Fruit fly (Drosophila melanogaster): ENCODE data around the gene swa.

Gene swa

dm6 chrX:6346926-6347367 lies 18.6 kb downstream of the swa start, which contains the start of gene CG3847 (continued):
- TF ChIP-seq dsx (GFP tag; optimal IDR thresholded peaks at IDR 0.05; ENCODE audit: poor library complexity, severe bottlenecking): no peak
- no peak for TF ChIP-seq CG3032 (tag; optimal IDR thresholded peaks at IDR 0.05)
- no peak for TF ChIP-seq dac (GFP tag; optimal IDR thresholded peaks at IDR 0.05)
- TF ChIP-seq Eip75B (GFP tag; optimal IDR thresholded peaks at IDR 0.05): no peak
- no peak for TF ChIP-seq Eip93F (GFP tag; optimal IDR thresholded peaks at IDR 0.05)
- peak; percentile 2 to 37 for TF ChIP-seq ss (GFP tag; optimal IDR thresholded peaks at IDR 0.05)
- no peak for TF ChIP-seq eg (GFP tag; IDR thresholded peaks at IDR 0.05)
- peak; percentile 72 for TF ChIP-seq Eip78C (GFP tag)
- TF ChIP-seq Hr4 (GFP tag; optimal IDR thresholded peaks at IDR 0.05): no peak
- no peak for TF ChIP-seq CG6854 (GFP tag; optimal IDR thresholded peaks at IDR 0.05)
- no peak for TF ChIP-seq CG6276 (GFP tag; optimal IDR thresholded peaks at IDR 0.05)
- no peak for TF ChIP-seq CG6792 (GFP tag; optimal IDR thresholded peaks at IDR 0.05)
- no peak for TF ChIP-seq CG34406 (GFP tag; optimal IDR thresholded peaks at IDR 0.05)
- TF ChIP-seq Ets21C (GFP tag; optimal IDR thresholded peaks at IDR 0.05): no peak
- peak; percentile 25 for TF ChIP-seq pdm3 (GFP tag; optimal IDR thresholded peaks at IDR 0.05)
- peak; percentile 12 for TF ChIP-seq CG9139 (GFP tag; optimal IDR thresholded peaks at IDR 0.05)
- TF ChIP-seq CG10669 (GFP tag; optimal IDR thresholded peaks at IDR 0.05): no peak
- TF ChIP-seq CG11762 (GFP tag; optimal IDR thresholded peaks at IDR 0.05; ENCODE audit: insufficient read depth): no peak
- TF ChIP-seq CG6808 (GFP tag; optimal IDR thresholded peaks at IDR 0.05): peak; percentile 32
- TF ChIP-seq spab (GFP tag; optimal IDR thresholded peaks at IDR 0.05): no peak
- no peak for TF ChIP-seq Lpt (GFP tag; optimal IDR thresholded peaks at IDR 0.05)
- no peak for TF ChIP-seq CG11902 (GFP tag; optimal IDR thresholded peaks at IDR 0.05)
- peak; percentile 41 for TF ChIP-seq Hr39 (GFP tag; optimal IDR thresholded peaks at IDR 0.05)
- no peak for TF ChIP-seq topi (GFP tag; optimal IDR thresholded peaks at IDR 0.05)
- no peak for TF ChIP-seq Sox102F (GFP tag; optimal IDR thresholded peaks at IDR 0.05)
- no peak for TF ChIP-seq CG32006 (GFP tag; optimal IDR thresholded peaks at IDR 0.05)
- TF ChIP-seq vri (GFP tag; optimal IDR thresholded peaks at IDR 0.05): peak; percentile 13
- TF ChIP-seq CG8632 (GFP tag; optimal IDR thresholded peaks at IDR 0.05): no peak
- no peak for TF ChIP-seq Smox (GFP tag; optimal IDR thresholded peaks at IDR 0.05)
- no peak for TF ChIP-seq Gug (GFP tag; IDR thresholded peaks at IDR 0.05)
- TF ChIP-seq svp (GFP tag): peak; percentile 76

- no peak for TF ChIP-seq Gug (GFP tag; IDR thresholded peaks at IDR 0.05)
- TF ChIP-seq CG4318 (GFP tag; optimal IDR thresholded peaks at IDR 0.05): no peak
- no peak for TF ChIP-seq CG6276 (GFP tag; optimal IDR thresholded peaks at IDR 0.05)
- no peak for TF ChIP-seq Sox14 (GFP tag; optimal IDR thresholded peaks at IDR 0.05)
- TF ChIP-seq dac (GFP tag; optimal IDR thresholded peaks at IDR 0.05): no peak
- no peak for TF ChIP-seq fd59A (GFP tag; optimal IDR thresholded peaks at IDR 0.05)
- no peak for TF ChIP-seq spab (GFP tag; optimal IDR thresholded peaks at IDR 0.05)
- no peak for TF ChIP-seq CG3032 (tag; optimal IDR thresholded peaks at IDR 0.05)
- no peak for TF ChIP-seq Blimp-1 (GFP tag; optimal IDR thresholded peaks at IDR 0.05)
- TF ChIP-seq CG8319 (GFP tag; optimal IDR thresholded peaks at IDR 0.05): no peak
- TF ChIP-seq CG15336 (GFP tag; IDR thresholded peaks at IDR 0.05): no peak
Measured at dm6 chrX:6346153-6346552, 19.4 kb downstream of the swa start.

- no peak for TF ChIP-seq topi (GFP tag; optimal IDR thresholded peaks at IDR 0.05)
- no peak for TF ChIP-seq esn (GFP tag; optimal IDR thresholded peaks at IDR 0.05)
- TF ChIP-seq CG34406 (GFP tag; optimal IDR thresholded peaks at IDR 0.05): peak; percentile 3
- TF ChIP-seq CG10631 (GFP tag; optimal IDR thresholded peaks at IDR 0.05): no peak
- TF ChIP-seq CG15336 (GFP tag; IDR thresholded peaks at IDR 0.05): peak; percentile 22; the same call in 1 of the 2 replicates
Measured at dm6 chrX:6344538-6345074, 20.9 kb downstream of the swa start.

Measured in whole organism, prepupa.